Worm (Caenorhabditis elegans) whole organism, L2 larva: ENCODE results near the gene T12B5.15.

Experiments used
- C34F6.9 ChIP-seq: fragments of 150-350 bp; optimal IDR thresholded peaks from 2 replicates; lab custom pipeline; 2014; ENCODE audit warnings: missing biosample characterization, missing genetic modification characterization
- F13H6.1 ChIP-seq: sonication (generic microtip); optimal IDR thresholded peaks from 2 replicates; lab custom pipeline; 2016; ENCODE audit warnings: missing genetic modification characterization, missing compliant biosample characterization
- R02D3.7 ChIP-seq: fragments of 150-350 bp; optimal IDR thresholded peaks from 2 replicates; lab custom pipeline; 2014; ENCODE audit warnings: missing biosample characterization, missing genetic modification characterization
- Y55F3AM.14 ChIP-seq: fragments of 200-800 bp; sonication (Bioruptor generic); optimal IDR thresholded peaks from 2 replicates; lab custom pipeline; 2018; ENCODE audit warnings: mild to moderate bottlenecking, missing genetic modification characterization, missing compliant biosample characterization
- ZK546.5 ChIP-seq: sonication (generic microtip); optimal IDR thresholded peaks from 2 replicates; lab custom pipeline; 2017; ENCODE audit warnings: missing biosample characterization, missing genetic modification characterization
- alr-1 ChIP-seq: fragments of 150-350 bp; optimal IDR thresholded peaks from 2 replicates; lab custom pipeline; 2014; ENCODE audit warnings: missing biosample characterization, missing genetic modification characterization
- aly-2 ChIP-seq: fragments of 150-350 bp; optimal IDR thresholded peaks from 2 replicates; lab custom pipeline; 2014; ENCODE audit warnings: missing biosample characterization, missing genetic modification characterization
- ama-1 ChIP-seq: fragments of 150-350 bp; optimal IDR thresholded peaks from 2 replicates; lab custom pipeline; 2018; ENCODE audit warnings: inconsistent platforms
- blmp-1 ChIP-seq: sonication (generic microtip); optimal IDR thresholded peaks from 2 replicates; lab custom pipeline; 2017; ENCODE audit warnings: missing genetic modification characterization, mild to moderate bottlenecking, missing compliant biosample characterization, antibody characterized with exemption, moderate library complexity; ENCODE audit not compliant: insufficient read depth
- ceh-16 ChIP-seq: fragments of 150-350 bp; optimal IDR thresholded peaks from 2 replicates; lab custom pipeline; 2014; ENCODE audit warnings: missing biosample characterization, missing genetic modification characterization
- ceh-82 ChIP-seq: fragments of 150-350 bp; optimal IDR thresholded peaks from 2 replicates; lab custom pipeline; 2014; ENCODE audit warnings: missing biosample characterization, missing genetic modification characterization
- dmd-4 ChIP-seq: sonication (generic microtip); optimal IDR thresholded peaks from 2 replicates; lab custom pipeline; 2017; ENCODE audit warnings: missing biosample characterization, missing genetic modification characterization
- egl-27 ChIP-seq: sonication (generic microtip); optimal IDR thresholded peaks from 3 replicates; lab custom pipeline; 2017; ENCODE audit warnings: missing biosample characterization, missing genetic modification reagents, missing genetic modification characterization
- elt-1 ChIP-seq: fragments of 150-350 bp; optimal IDR thresholded peaks from 2 replicates; lab custom pipeline; 2014; ENCODE audit warnings: missing biosample characterization, missing genetic modification characterization
- elt-3 ChIP-seq: sonication (generic microtip); optimal IDR thresholded peaks from 2 replicates; lab custom pipeline; 2017; ENCODE audit warnings: missing biosample characterization, missing genetic modification characterization
- fos-1 ChIP-seq: fragments of 150-350 bp; optimal IDR thresholded peaks from 2 replicates; lab custom pipeline; 2014; ENCODE audit warnings: missing biosample characterization, missing genetic modification characterization
- gmeb-1 ChIP-seq: fragments of 150-350 bp; optimal IDR thresholded peaks from 2 replicates; lab custom pipeline; 2014; ENCODE audit warnings: missing biosample characterization, missing genetic modification characterization
- lin-11 ChIP-seq: fragments of 150-350 bp; sonication (generic microtip); optimal IDR thresholded peaks from 2 replicates; lab custom pipeline; 2014; ENCODE audit warnings: missing biosample characterization, missing genetic modification characterization, inconsistent platforms, mixed read lengths
- lin-13 ChIP-seq: fragments of 150-350 bp; optimal IDR thresholded peaks from 2 replicates; lab custom pipeline; 2014; ENCODE audit warnings: missing biosample characterization, missing genetic modification reagents, missing genetic modification characterization
- lin-39 ChIP-seq: fragments of 150-350 bp; optimal IDR thresholded peaks from 2 replicates; lab custom pipeline; 2014; ENCODE audit warnings: missing biosample characterization, missing genetic modification reagents, missing genetic modification characterization
- lsy-2 ChIP-seq, 2 experiments: fragments of 150-350 bp in 1 of 2; sonication (generic microtip) in 1 of 2; optimal IDR thresholded peaks; 2 replicates each; lab custom pipeline; 2014 to 2017; ENCODE audit warnings: missing biosample characterization in 2 of 2, missing genetic modification characterization in 2 of 2
- mab-5 ChIP-seq: fragments of 150-350 bp; optimal IDR thresholded peaks from 2 replicates; lab custom pipeline; 2014; ENCODE audit warnings: missing biosample characterization, missing genetic modification characterization
- mbf-1 ChIP-seq: sonication (generic microtip); optimal IDR thresholded peaks from 2 replicates; lab custom pipeline; 2017; ENCODE audit warnings: missing biosample characterization, missing genetic modification characterization
- nhr-10 ChIP-seq: sonication (generic microtip); optimal IDR thresholded peaks from 2 replicates; lab custom pipeline; 2017; ENCODE audit warnings: missing biosample characterization, missing genetic modification characterization
- nhr-11 ChIP-seq: fragments of 150-350 bp; optimal IDR thresholded peaks from 2 replicates; lab custom pipeline; 2014; ENCODE audit warnings: missing biosample characterization, missing genetic modification characterization
- nhr-12 ChIP-seq: fragments of 150-350 bp; optimal IDR thresholded peaks from 2 replicates; lab custom pipeline; 2014; ENCODE audit warnings: missing biosample characterization, missing genetic modification characterization
- nhr-129 ChIP-seq: fragments of 150-350 bp; optimal IDR thresholded peaks from 2 replicates; lab custom pipeline; 2014; ENCODE audit warnings: missing biosample characterization, missing genetic modification characterization
- nhr-21 ChIP-seq: fragments of 150-350 bp; optimal IDR thresholded peaks from 2 replicates; lab custom pipeline; 2014; ENCODE audit warnings: missing biosample characterization, missing genetic modification characterization
- nhr-23 ChIP-seq: fragments of 150-350 bp; optimal IDR thresholded peaks from 2 replicates; lab custom pipeline; 2014; ENCODE audit warnings: missing biosample characterization, missing genetic modification reagents, missing genetic modification characterization
- nhr-237 ChIP-seq: fragments of 150-350 bp; optimal IDR thresholded peaks from 2 replicates; lab custom pipeline; 2014; ENCODE audit warnings: missing biosample characterization, missing genetic modification characterization
- nhr-25 ChIP-seq: fragments of 150-350 bp; sonication (generic microtip); optimal IDR thresholded peaks from 3 replicates; lab custom pipeline; 2014; ENCODE audit warnings: missing biosample characterization, missing genetic modification characterization
- nhr-6 ChIP-seq: fragments of 150-350 bp; optimal IDR thresholded peaks from 2 replicates; lab custom pipeline; 2014; ENCODE audit warnings: missing biosample characterization, missing genetic modification characterization
- nhr-77 ChIP-seq: fragments of 150-350 bp; optimal IDR thresholded peaks from 2 replicates; lab custom pipeline; 2014; ENCODE audit warnings: missing biosample characterization, missing genetic modification characterization
- peb-1 ChIP-seq: fragments of 150-350 bp; optimal IDR thresholded peaks from 2 replicates; lab custom pipeline; 2014; ENCODE audit warnings: missing biosample characterization, missing genetic modification characterization
- sem-4 ChIP-seq: fragments of 150-350 bp; optimal IDR thresholded peaks from 2 replicates; lab custom pipeline; 2014; ENCODE audit warnings: missing biosample characterization, missing genetic modification reagents, missing genetic modification characterization
- skn-1 ChIP-seq: sonication (generic microtip); optimal IDR thresholded peaks from 2 replicates; lab custom pipeline; 2017; ENCODE audit warnings: missing biosample characterization, missing genetic modification characterization
- sma-3 ChIP-seq: sonication (generic microtip); optimal IDR thresholded peaks from 2 replicates; lab custom pipeline; 2016; ENCODE audit warnings: missing genetic modification reagents, missing genetic modification characterization, missing compliant biosample characterization
- sma-9 ChIP-seq, 2 experiments: fragments of 150-350 bp in 1 of 2; sonication (generic microtip) in 1 of 2; optimal IDR thresholded peaks; 2 replicates each; lab custom pipeline; 2014 to 2016; ENCODE audit warnings: missing genetic modification characterization in 2 of 2, mild to moderate bottlenecking in 1 of 2, missing biosample characterization in 1 of 2, missing compliant biosample characterization in 1 of 2, missing genetic modification reagents in 1 of 2, moderate library complexity in 1 of 2
- snpc-4 ChIP-seq: fragments of 150-350 bp; optimal IDR thresholded peaks from 2 replicates; lab custom pipeline; 2014; ENCODE audit warnings: missing biosample characterization, missing genetic modification characterization
- unc-39 ChIP-seq: fragments of 150-350 bp; optimal IDR thresholded peaks from 2 replicates; lab custom pipeline; 2014; ENCODE audit warnings: missing biosample characterization, missing genetic modification characterization
- unc-55 ChIP-seq: fragments of 150-350 bp; sonication (generic microtip); optimal IDR thresholded peaks from 3 replicates; lab custom pipeline; 2014; ENCODE audit warnings: missing biosample characterization, missing genetic modification reagents, missing genetic modification characterization
- unc-62 ChIP-seq: fragments of 150-350 bp; optimal IDR thresholded peaks from 2 replicates; lab custom pipeline; 2014; ENCODE audit warnings: missing biosample characterization, missing genetic modification reagents, missing genetic modification characterization
- zag-1 ChIP-seq: fragments of 150-350 bp; optimal IDR thresholded peaks from 2 replicates; lab custom pipeline; 2014; ENCODE audit warnings: missing biosample characterization, missing genetic modification characterization
- ztf-11 ChIP-seq: sonication (generic microtip); optimal IDR thresholded peaks from 2 replicates; lab custom pipeline; 2017; ENCODE audit warnings: missing biosample characterization, missing genetic modification characterization
- ztf-4 ChIP-seq: fragments of 150-350 bp; optimal IDR thresholded peaks from 2 replicates; lab custom pipeline; 2014; ENCODE audit warnings: missing biosample characterization, missing genetic modification characterization

T12B5.15 gene

ce11 chrIII:991581-991980 is 37.1 kb upstream of the T12B5.15 start, which contains the start of gene trp-2:
Gene trp-2, plus strand, starts transcription at chrIII:991881.
- TF ChIP-seq ceh-16 (no peak), unc-55 (GFP tag; lab: Kevin White, UChicago) (no peak), nhr-129 (tag; lab: Kevin White, UChicago) (no peak), nhr-25 (tag; lab: Kevin White, UChicago) (no peak), ceh-82 (no peak), R02D3.7 (no peak)

ce11 chrIII:989558-989957 is 35.1 kb upstream of the T12B5.15 start:
- TF ChIP-seq zag-1 (no peak), lsy-2 (tag; optimal IDR thresholded peaks at IDR 0.05; lab: Kevin White, UChicago) (no peak), R02D3.7 (no peak), ceh-82 (no peak), nhr-23 (tag; lab: Kevin White, UChicago) (no peak), sma-3 (GFP tag; lab: Kevin White, UChicago) (no peak), unc-39 (no peak), dmd-4 (no peak), ceh-16 (no peak), elt-1 (tag; lab: Kevin White, UChicago) (no peak), nhr-10 (tag; lab: Kevin White, UChicago) (no peak), mbf-1 (tag; lab: Kevin White, UChicago) (no peak), nhr-237 (tag; lab: Kevin White, UChicago) (no peak), F13H6.1 (no peak), sem-4 (no peak), alr-1 (tag; lab: Kevin White, UChicago) (no peak), unc-55 (GFP tag; lab: Kevin White, UChicago) (no peak)

- TF ChIP-seq nhr-11 (tag; lab: Kevin White, UChicago) (no peak), elt-3 (tag; lab: Kevin White, UChicago) (no peak), R02D3.7 (no peak), nhr-21 (tag; lab: Kevin White, UChicago) (no peak), zag-1 (no peak), peb-1 (tag; lab: Kevin White, UChicago) (no peak)
Measured at ce11 chrIII:982961-983360, 28.5 kb upstream of the T12B5.15 start, which contains the start of gene tbc-10. Gene tbc-10, plus strand, starts transcription at chrIII:983261.

- TF ChIP-seq mab-5 (tag; lab: Kevin White, UChicago): no peak
- no peak for TF ChIP-seq aly-2
- TF ChIP-seq nhr-129 (tag; lab: Kevin White, UChicago): peak; percentile 21
- no peak for TF ChIP-seq ama-1
- TF ChIP-seq ceh-16: no peak
- TF ChIP-seq ztf-4: no peak
- TF ChIP-seq skn-1 (tag; lab: Kevin White, UChicago): no peak
- TF ChIP-seq nhr-21 (tag; lab: Kevin White, UChicago): no peak
- TF ChIP-seq mbf-1 (tag; lab: Kevin White, UChicago): no peak
- no peak for TF ChIP-seq Y55F3AM.14 (GFP tag; lab: Kevin White, UChicago)
- no peak for TF ChIP-seq R02D3.7
- no peak for TF ChIP-seq unc-62 (GFP tag; lab: Kevin White, UChicago)
- TF ChIP-seq ceh-82: no peak
- peak; percentile 51 for TF ChIP-seq fos-1
- no peak for TF ChIP-seq alr-1 (tag; lab: Kevin White, UChicago)
- no peak for TF ChIP-seq lin-13
- TF ChIP-seq ztf-11 (tag; lab: Kevin White, UChicago): no peak
- no peak for TF ChIP-seq elt-1 (tag; lab: Kevin White, UChicago)
- no peak for TF ChIP-seq snpc-4 (tag; lab: Kevin White, UChicago)
- TF ChIP-seq unc-55 (GFP tag; lab: Kevin White, UChicago): peak; percentile 69
- TF ChIP-seq nhr-12 (tag; lab: Kevin White, UChicago): no peak
- no peak for TF ChIP-seq nhr-237 (tag; lab: Kevin White, UChicago)
- no peak for TF ChIP-seq egl-27 (tag; lab: Kevin White, UChicago)
- TF ChIP-seq lin-11 (tag; lab: Kevin White, UChicago): no peak
- no peak for TF ChIP-seq dmd-4
- TF ChIP-seq gmeb-1: peak; percentile 41
- peak; percentile 58 for TF ChIP-seq C34F6.9 (tag; lab: Kevin White, UChicago)
- TF ChIP-seq zag-1: no peak
- peak in 1 of 2 experiments; percentile 4 for TF ChIP-seq lsy-2 (tag; optimal IDR thresholded peaks at IDR 0.05; lab: Kevin White, UChicago)
- TF ChIP-seq nhr-77: no peak
- TF ChIP-seq nhr-11 (tag; lab: Kevin White, UChicago): no peak
- TF ChIP-seq peb-1 (tag; lab: Kevin White, UChicago): no peak
- TF ChIP-seq F13H6.1: no peak
- TF ChIP-seq unc-39: no peak
- TF ChIP-seq ZK546.5 (tag; lab: Kevin White, UChicago): no peak
- TF ChIP-seq nhr-10 (tag; lab: Kevin White, UChicago): no peak
- TF ChIP-seq sma-9 (GFP tag; optimal IDR thresholded peaks at IDR 0.05; lab: Kevin White, UChicago): no peak
- no peak for TF ChIP-seq sma-9 (tag; optimal IDR thresholded peaks at IDR 0.05; lab: Kevin White, UChicago)
- peak; percentile 4 for TF ChIP-seq sem-4
- no peak for TF ChIP-seq sma-3 (GFP tag; lab: Kevin White, UChicago)
- no peak for TF ChIP-seq lin-39 (tag; lab: Kevin White, UChicago)
- peak; percentile 17 for TF ChIP-seq nhr-25 (tag; lab: Kevin White, UChicago)
- TF ChIP-seq elt-3 (tag; lab: Kevin White, UChicago): no peak
- no peak for TF ChIP-seq nhr-6 (tag; lab: Kevin White, UChicago)
- no peak for TF ChIP-seq blmp-1
Measured at ce11 chrIII:981960-982359, 27.5 kb upstream of the T12B5.15 start.
